Fruit fly (Drosophila melanogaster) whole organism, wandering third instar larva: ENCODE results near the gene GstO1.

Experiments used
- Dfd ChIP-seq: fragments of >200 bp; optimal IDR thresholded peaks from 2 replicates; lab custom pipeline; 2017; ENCODE audit warnings: missing biosample characterization, missing genetic modification characterization
- Myc ChIP-seq: fragments of >200 bp; optimal IDR thresholded peaks from 2 replicates; lab custom pipeline; 2017
- N ChIP-seq: fragments of >200 bp; optimal IDR thresholded peaks from 2 replicates; lab custom pipeline; 2018; ENCODE audit warnings: missing biosample characterization, missing external identifiers, missing genetic modification characterization
- OdsH ChIP-seq: fragments of 200-800 bp; sonication (Bioruptor generic); optimal IDR thresholded peaks from 2 replicates; lab custom pipeline; 2016; ENCODE audit warnings: missing biosample characterization, mild to moderate bottlenecking, missing genetic modification characterization
- Sp1 ChIP-seq: fragments of 200-800 bp; sonication (Bioruptor generic); optimal IDR thresholded peaks from 3 replicates; lab custom pipeline; 2019; ENCODE audit warnings: missing biosample characterization, mild to moderate bottlenecking, missing genetic modification characterization, moderate library complexity
- br ChIP-seq: fragments of 200-800 bp; sonication (Bioruptor generic); optimal IDR thresholded peaks from 2 replicates; lab custom pipeline; 2016; ENCODE audit warnings: missing biosample characterization, missing genetic modification characterization
- brk ChIP-seq: fragments of 200-800 bp; sonication (Bioruptor generic); optimal IDR thresholded peaks from 2 replicates; lab custom pipeline; 2016; ENCODE audit warnings: missing biosample characterization, mild to moderate bottlenecking, missing genetic modification characterization
- ey ChIP-seq: fragments of 200-800 bp; sonication (Bioruptor generic); optimal IDR thresholded peaks from 2 replicates; lab custom pipeline; 2016; ENCODE audit warnings: missing biosample characterization, missing genetic modification characterization
- pan ChIP-seq: fragments of >200 bp; optimal IDR thresholded peaks from 2 replicates; lab custom pipeline; 2017
- psq ChIP-seq: fragments of 200-800 bp; sonication (Bioruptor generic); optimal IDR thresholded peaks from 3 replicates; lab custom pipeline; 2017; ENCODE audit warnings: missing biosample characterization, mild to moderate bottlenecking, missing genetic modification characterization, moderate library complexity
- rgr ChIP-seq: fragments of 200-800 bp; sonication (Bioruptor generic); optimal IDR thresholded peaks from 3 replicates; lab custom pipeline; 2016; ENCODE audit warnings: missing biosample characterization, mild to moderate bottlenecking, missing genetic modification characterization
- sage ChIP-seq: fragments of 200-800 bp; sonication (Bioruptor generic); optimal IDR thresholded peaks from 2 replicates; lab custom pipeline; 2016; ENCODE audit warnings: missing biosample characterization, mild to moderate bottlenecking, missing genetic modification characterization
- usp ChIP-seq: fragments of >200 bp; optimal IDR thresholded peaks from 2 replicates; lab custom pipeline; 2017; ENCODE audit warnings: missing biosample characterization, missing genetic modification characterization
- woc ChIP-seq: sonication (Bioruptor generic); optimal IDR thresholded peaks from 2 replicates; lab custom pipeline; 2016; ENCODE audit warnings: missing biosample characterization, mild to moderate bottlenecking, missing genetic modification characterization

DNA sequence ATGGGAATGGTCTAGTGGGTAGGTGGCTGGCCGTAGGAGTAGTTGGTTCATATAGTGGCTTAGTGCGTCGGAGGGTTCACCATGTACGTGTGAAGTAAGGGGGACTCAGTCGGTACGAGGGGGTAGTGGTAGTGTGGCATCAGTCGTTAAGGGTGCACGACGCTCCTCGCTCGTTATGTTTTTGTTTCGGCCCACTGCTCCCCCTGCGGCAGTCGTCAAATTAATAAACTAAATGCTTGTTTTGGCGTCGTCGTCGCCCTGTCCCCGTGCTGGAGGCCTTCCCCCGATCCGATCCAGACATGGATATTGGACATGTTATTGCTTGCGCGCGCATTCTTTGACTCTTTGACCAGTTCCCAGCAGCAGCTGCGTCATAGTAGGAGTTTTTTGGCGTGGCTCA lies 11.4 kb downstream of the GstO1 start:
- TF ChIP-seq N: no peak
- no peak for TF ChIP-seq Sp1
- TF ChIP-seq usp (GFP tag; lab: Kevin White, UChicago): no peak
- no peak for TF ChIP-seq rgr (GFP tag; lab: Kevin White, UChicago)
- no peak for TF ChIP-seq br (GFP tag; lab: Kevin White, UChicago)
- no peak for TF ChIP-seq OdsH (GFP tag; lab: Kevin White, UChicago)
- no peak for TF ChIP-seq woc
- TF ChIP-seq pan (lab: Kevin White, UChicago): no peak
- TF ChIP-seq Dfd (GFP tag; lab: Kevin White, UChicago): no peak
- TF ChIP-seq ey (GFP tag; lab: Kevin White, UChicago): no peak
- no peak for TF ChIP-seq psq (GFP tag; lab: Kevin White, UChicago)
- TF ChIP-seq Myc (lab: Kevin White, UChicago): no peak
- TF ChIP-seq brk (GFP tag; lab: Kevin White, UChicago): no peak
- no peak for TF ChIP-seq sage (GFP tag; lab: Kevin White, UChicago)
